Worm (Caenorhabditis elegans) whole organism, L1 larva: ENCODE results near the gene cnp-2.

Experiments
- C04F5.9 ChIP-seq: sonication (generic microtip); optimal IDR thresholded peaks from 2 replicates; lab custom pipeline; 2016; ENCODE audit warnings: missing genetic modification characterization, missing compliant biosample characterization
- C16A3.4 ChIP-seq: fragments of 150-350 bp; optimal IDR thresholded peaks from 2 replicates; lab custom pipeline; 2014; ENCODE audit warnings: missing biosample characterization, missing genetic modification characterization
- F16B12.6 ChIP-seq: fragments of 150-350 bp; optimal IDR thresholded peaks from 2 replicates; lab custom pipeline; 2014; ENCODE audit warnings: missing biosample characterization, missing genetic modification characterization
- Y116A8C.19 ChIP-seq: sonication (generic microtip); optimal IDR thresholded peaks from 2 replicates; lab custom pipeline; 2016; ENCODE audit warnings: missing compliant biosample characterization, missing genetic modification characterization, borderline replicate concordance
- aha-1 ChIP-seq: fragments of 150-350 bp; optimal IDR thresholded peaks from 2 replicates; lab custom pipeline; 2014; ENCODE audit warnings: missing biosample characterization, missing genetic modification characterization
- alr-1 ChIP-seq: fragments of 200-800 bp; sonication (Bioruptor generic); optimal IDR thresholded peaks from 2 replicates; lab custom pipeline; 2018; ENCODE audit warnings: borderline replicate concordance, mild to moderate bottlenecking, missing genetic modification characterization, missing compliant biosample characterization
- blmp-1 ChIP-seq: fragments of 150-350 bp; optimal IDR thresholded peaks from 2 replicates; lab custom pipeline; 2014; ENCODE audit warnings: missing biosample characterization, missing genetic modification characterization
- ceh-63 ChIP-seq: fragments of 200-800 bp; sonication (Bioruptor generic); optimal IDR thresholded peaks from 2 replicates; lab custom pipeline; 2018; ENCODE audit warnings: mild to moderate bottlenecking, missing genetic modification characterization, missing compliant biosample characterization
- ceh-90 ChIP-seq: sonication (generic microtip); optimal IDR thresholded peaks from 2 replicates; lab custom pipeline; 2016; ENCODE audit warnings: missing genetic modification characterization, missing compliant biosample characterization
- dpl-1 ChIP-seq, 3 experiments: fragments of 150-350 bp in 2 of 3; sonication (generic microtip) in 1 of 3; optimal IDR thresholded peaks; 2 replicates each; lab custom pipeline; 2014 to 2017; ENCODE audit warnings: missing biosample characterization in 3 of 3, missing genetic modification characterization in 3 of 3, missing genetic modification reagents in 3 of 3
- dsc-1 ChIP-seq: sonication (generic microtip); optimal IDR thresholded peaks from 2 replicates; lab custom pipeline; 2016; ENCODE audit warnings: mild to moderate bottlenecking, missing genetic modification characterization, missing compliant biosample characterization
- efl-3 ChIP-seq: fragments of 200-800 bp; sonication (Bioruptor generic); optimal IDR thresholded peaks from 2 replicates; lab custom pipeline; 2018; ENCODE audit warnings: mild to moderate bottlenecking, missing genetic modification characterization, missing compliant biosample characterization
- egl-13 ChIP-seq: sonication (generic microtip); optimal IDR thresholded peaks from 2 replicates; lab custom pipeline; 2016; ENCODE audit warnings: missing genotype, missing genetic modification reagents, missing genetic modification characterization, missing compliant biosample characterization
- elt-2 ChIP-seq: sonication (generic microtip); optimal IDR thresholded peaks from 2 replicates; lab custom pipeline; 2016; ENCODE audit warnings: missing genetic modification characterization, mild to moderate bottlenecking, inconsistent platforms, missing compliant biosample characterization, missing genetic modification reagents
- ets-5 ChIP-seq: fragments of 200-800 bp; sonication (Bioruptor generic); IDR thresholded peaks from 2 replicates; pipeline ENCODE4 v1.3.6; 2022; ENCODE audit warnings: missing genetic modification characterization, missing compliant biosample characterization
- fkh-10 ChIP-seq: sonication (generic microtip); optimal IDR thresholded peaks from 2 replicates; lab custom pipeline; 2017; ENCODE audit warnings: missing biosample characterization, missing genetic modification reagents, missing genetic modification characterization
- fkh-4 ChIP-seq: sonication (generic microtip); optimal IDR thresholded peaks from 2 replicates; lab custom pipeline; 2016; ENCODE audit warnings: missing compliant biosample characterization, missing genetic modification characterization, borderline replicate concordance
- fos-1 ChIP-seq: fragments of 150-350 bp; optimal IDR thresholded peaks from 2 replicates; lab custom pipeline; 2014; ENCODE audit warnings: missing biosample characterization, missing genetic modification characterization
- grh-1 ChIP-seq: fragments of 200-800 bp; sonication (Bioruptor generic); IDR thresholded peaks from 2 replicates; pipeline ENCODE4 v1.3.6; 2022; ENCODE audit warnings: missing genetic modification reagents, missing genetic modification characterization, missing compliant biosample characterization
- hlh-17 ChIP-seq: fragments of 200-800 bp; sonication (Bioruptor generic); optimal IDR thresholded peaks from 2 replicates; lab custom pipeline; 2018; ENCODE audit warnings: missing genetic modification characterization, mild to moderate bottlenecking, missing compliant biosample characterization, moderate library complexity, borderline replicate concordance
- hlh-4 ChIP-seq: sonication (generic microtip); optimal IDR thresholded peaks from 2 replicates; lab custom pipeline; 2016; ENCODE audit warnings: mild to moderate bottlenecking, missing genetic modification characterization, missing compliant biosample characterization
- hpl-2 ChIP-seq: fragments of 150-350 bp; optimal IDR thresholded peaks from 2 replicates; lab custom pipeline; 2014; ENCODE audit warnings: missing biosample characterization, missing genetic modification reagents, missing genetic modification characterization
- irx-1 ChIP-seq: sonication (generic microtip); optimal IDR thresholded peaks from 2 replicates; lab custom pipeline; 2016; ENCODE audit warnings: missing genetic modification characterization, missing compliant biosample characterization
- isw-1 ChIP-seq: fragments of 200-800 bp; sonication (Bioruptor generic); IDR thresholded peaks from 2 replicates; pipeline ENCODE4 v1.3.6; 2022; ENCODE audit warnings: missing genetic modification characterization, missing compliant biosample characterization
- jun-1 ChIP-seq: fragments of 150-350 bp; optimal IDR thresholded peaks from 2 replicates; lab custom pipeline; 2014; ENCODE audit warnings: missing biosample characterization, missing genetic modification reagents, missing genetic modification characterization
- lin-13 ChIP-seq: fragments of 150-350 bp; optimal IDR thresholded peaks from 2 replicates; lab custom pipeline; 2014; ENCODE audit warnings: missing biosample characterization, missing genetic modification reagents, missing genetic modification characterization
- lin-35 ChIP-seq, 2 experiments: fragments of 150-350 bp; optimal IDR thresholded peaks; 2 replicates each; lab custom pipeline; 2014; ENCODE audit warnings: missing biosample characterization in 2 of 2, missing genetic modification characterization in 2 of 2, missing genetic modification reagents in 2 of 2
- lir-3 ChIP-seq: sonication (generic microtip); optimal IDR thresholded peaks from 2 replicates; lab custom pipeline; 2016; ENCODE audit warnings: mild to moderate bottlenecking, missing genetic modification characterization, moderate library complexity, missing compliant biosample characterization; ENCODE audit not compliant: poor library complexity
- lsy-2 ChIP-seq, 2 experiments: fragments of 150-350 bp; optimal IDR thresholded peaks; 2 replicates each; lab custom pipeline; 2014; ENCODE audit warnings: missing biosample characterization in 2 of 2, missing genetic modification characterization in 2 of 2
- mep-1 ChIP-seq: fragments of 150-350 bp; optimal IDR thresholded peaks from 2 replicates; lab custom pipeline; 2014; ENCODE audit warnings: missing biosample characterization, missing genetic modification characterization
- nhr-12 ChIP-seq: sonication (generic microtip); optimal IDR thresholded peaks from 2 replicates; lab custom pipeline; 2017; ENCODE audit warnings: missing biosample characterization, missing genetic modification characterization
- nhr-20 ChIP-seq: sonication (generic microtip); optimal IDR thresholded peaks from 2 replicates; lab custom pipeline; 2016; ENCODE audit warnings: mild to moderate bottlenecking, missing genetic modification characterization, missing compliant biosample characterization
- nhr-237 ChIP-seq: fragments of 150-350 bp; optimal IDR thresholded peaks from 2 replicates; lab custom pipeline; 2014; ENCODE audit warnings: missing biosample characterization, missing genetic modification characterization
- nhr-28 ChIP-seq: fragments of 150-350 bp; optimal IDR thresholded peaks from 2 replicates; lab custom pipeline; 2014; ENCODE audit warnings: missing biosample characterization, missing genetic modification characterization
- nhr-76 ChIP-seq: sonication (generic microtip); optimal IDR thresholded peaks from 2 replicates; lab custom pipeline; 2017; ENCODE audit warnings: missing biosample characterization, missing genetic modification characterization
- nhr-84 ChIP-seq: sonication (generic microtip); optimal IDR thresholded peaks from 2 replicates; lab custom pipeline; 2017; ENCODE audit warnings: missing biosample characterization, missing genetic modification characterization
- nhr-90 ChIP-seq: sonication (generic microtip); optimal IDR thresholded peaks from 2 replicates; lab custom pipeline; 2016; ENCODE audit warnings: mild to moderate bottlenecking, missing genetic modification characterization, missing compliant biosample characterization; ENCODE audit not compliant: poor library complexity
- pag-3 ChIP-seq: sonication (generic microtip); optimal IDR thresholded peaks from 2 replicates; lab custom pipeline; 2017; ENCODE audit warnings: missing genetic modification characterization, mild to moderate bottlenecking, missing compliant biosample characterization, antibody characterized with exemption, borderline replicate concordance; ENCODE audit not compliant: insufficient read depth
- pax-3 ChIP-seq: fragments of 200-800 bp; sonication (Bioruptor generic); optimal IDR thresholded peaks from 2 replicates; lab custom pipeline; 2018; ENCODE audit warnings: mild to moderate bottlenecking, missing genetic modification characterization, moderate library complexity, missing compliant biosample characterization
- snpc-4 ChIP-seq: fragments of 150-350 bp; optimal IDR thresholded peaks from 2 replicates; lab custom pipeline; 2014; ENCODE audit warnings: missing biosample characterization, missing genetic modification characterization
- snu-23 ChIP-seq: sonication (generic microtip); optimal IDR thresholded peaks from 2 replicates; lab custom pipeline; 2016; ENCODE audit warnings: missing genetic modification characterization, missing compliant biosample characterization
- sox-4 ChIP-seq: sonication (generic microtip); optimal IDR thresholded peaks from 2 replicates; lab custom pipeline; 2016; ENCODE audit warnings: missing genetic modification characterization, missing compliant biosample characterization
- sup-37 ChIP-seq: fragments of 200-800 bp; sonication (Bioruptor generic); optimal IDR thresholded peaks from 2 replicates; lab custom pipeline; 2018; ENCODE audit warnings: mild to moderate bottlenecking, missing genetic modification characterization, missing compliant biosample characterization
- tbx-2 ChIP-seq: sonication (generic microtip); optimal IDR thresholded peaks from 2 replicates; lab custom pipeline; 2016; ENCODE audit warnings: missing genetic modification characterization, missing compliant biosample characterization
- tlp-1 ChIP-seq: fragments of 150-350 bp; optimal IDR thresholded peaks from 2 replicates; lab custom pipeline; 2014; ENCODE audit warnings: missing biosample characterization, missing genetic modification characterization
- unc-130 ChIP-seq: fragments of 150-350 bp; optimal IDR thresholded peaks from 2 replicates; lab custom pipeline; 2017; ENCODE audit warnings: missing biosample characterization, missing genetic modification characterization, inconsistent platforms
- unc-30 ChIP-seq: sonication (generic microtip); optimal IDR thresholded peaks from 2 replicates; lab custom pipeline; 2017; ENCODE audit warnings: missing biosample characterization, missing genetic modification characterization
- unc-86 ChIP-seq: sonication (generic microtip); optimal IDR thresholded peaks from 2 replicates; lab custom pipeline; 2016; ENCODE audit warnings: missing genetic modification characterization, missing compliant biosample characterization
- unc-98 ChIP-seq: fragments of 200-800 bp; sonication (Bioruptor generic); IDR thresholded peaks from 2 replicates; pipeline ENCODE4 v1.3.6; 2022; ENCODE audit warnings: missing genetic modification characterization, missing compliant biosample characterization
- xbp-1 ChIP-seq: sonication (generic microtip); optimal IDR thresholded peaks from 2 replicates; lab custom pipeline; 2016; ENCODE audit warnings: missing genetic modification characterization, missing compliant biosample characterization
- ztf-4 ChIP-seq: fragments of 150-350 bp; optimal IDR thresholded peaks from 2 replicates; lab custom pipeline; 2014; ENCODE audit warnings: missing biosample characterization, missing genetic modification characterization

The cnp-2 gene

ce11 chrII:12738284-12739201, 22.1 kb upstream of the cnp-2 start, which contains the start of gene pisy-1:
Gene pisy-1 (minus strand): TSS chrII:12738334.
- TF ChIP-seq nhr-90, result no peak
- TF ChIP-seq nhr-237 (tag; lab: Kevin White, UChicago), result no peak
- no peak for TF ChIP-seq jun-1
- TF ChIP-seq dsc-1 (tag; lab: Kevin White, UChicago), result peak; percentile 9
- TF ChIP-seq nhr-84 (tag; lab: Kevin White, UChicago), result no peak
- TF ChIP-seq xbp-1, result peak; percentile 60
- TF ChIP-seq nhr-76 (tag; lab: Kevin White, UChicago), result no peak
- peak; percentile 70 for TF ChIP-seq unc-130 (tag; lab: Kevin White, UChicago)
- no peak for TF ChIP-seq ztf-4 (tag; lab: Kevin White, UChicago)
- TF ChIP-seq ceh-90 (tag; lab: Kevin White, UChicago), result no peak
- TF ChIP-seq hlh-4 (tag; lab: Kevin White, UChicago), result no peak
- no peak for TF ChIP-seq Y116A8C.19 (tag; lab: Kevin White, UChicago)
- peak; percentile 14 for TF ChIP-seq nhr-20 (tag; lab: Kevin White, UChicago)
- no peak for TF ChIP-seq egl-13 (tag; lab: Kevin White, UChicago)
- TF ChIP-seq hpl-2 (GFP tag; lab: Kevin White, UChicago), result no peak
- TF ChIP-seq fos-1, result no peak
- peak; percentile 45 for TF ChIP-seq tbx-2 (tag; lab: Kevin White, UChicago)
- TF ChIP-seq dpl-1 (GFP tag; optimal IDR thresholded peaks at IDR 0.05; lab: Kevin White, UChicago), result peak; percentile 77 to 90 (median 81)
- TF ChIP-seq nhr-28 (tag; lab: Kevin White, UChicago), result no peak
- no peak for TF ChIP-seq sup-37
- no peak for TF ChIP-seq elt-2 (tag; lab: Kevin White, UChicago)
- no peak for TF ChIP-seq unc-30 (tag; lab: Kevin White, UChicago)
- no peak for TF ChIP-seq pax-3
- no peak for TF ChIP-seq nhr-12 (tag; lab: Kevin White, UChicago)
- TF ChIP-seq alr-1 (tag; lab: Kevin White, UChicago), result no peak
- no peak for TF ChIP-seq lir-3 (tag; lab: Kevin White, UChicago)
- peak; percentile 6; the same call in 1 of the 2 replicates for TF ChIP-seq isw-1 (GFP tag; lab: Robert Waterston, UW)
- no peak for TF ChIP-seq irx-1 (tag; lab: Kevin White, UChicago)
- no peak for TF ChIP-seq ets-5 (GFP tag; lab: Robert Waterston, UW)
- TF ChIP-seq lsy-2 (tag; optimal IDR thresholded peaks at IDR 0.05; lab: Kevin White, UChicago), result peak; percentile 55 to 80
- no peak for TF ChIP-seq fkh-10 (GFP tag; lab: Kevin White, UChicago)
- no peak for TF ChIP-seq ceh-63 (GFP tag; lab: Kevin White, UChicago)
- no peak for TF ChIP-seq pag-3 (tag; lab: Kevin White, UChicago)
- TF ChIP-seq aha-1 (tag; lab: Kevin White, UChicago), result no peak
- peak; percentile 67 for TF ChIP-seq snu-23
- TF ChIP-seq tlp-1, result no peak
- TF ChIP-seq snpc-4, result peak; percentile 53
- no peak for TF ChIP-seq fkh-4 (tag; lab: Kevin White, UChicago)
- peak; percentile 32 for TF ChIP-seq F16B12.6 (tag; lab: Kevin White, UChicago)
- no peak for TF ChIP-seq hlh-17 (GFP tag; lab: Kevin White, UChicago)
- TF ChIP-seq C16A3.4 (tag; lab: Kevin White, UChicago), result peak; percentile 37
- no peak for TF ChIP-seq mep-1 (tag; lab: Kevin White, UChicago)
- peak; percentile 32 for TF ChIP-seq lin-13
- no peak for TF ChIP-seq blmp-1 (tag; lab: Kevin White, UChicago)
- no peak for TF ChIP-seq grh-1 (GFP tag; lab: Robert Waterston, UW)
- peak; percentile 89 to 94 for TF ChIP-seq lin-35 (GFP tag; optimal IDR thresholded peaks at IDR 0.05; lab: Kevin White, UChicago)
- TF ChIP-seq unc-98 (GFP tag; lab: Robert Waterston, UW), result no peak
- no peak for TF ChIP-seq unc-86 (tag; lab: Kevin White, UChicago)
- TF ChIP-seq C04F5.9 (tag; lab: Kevin White, UChicago), result no peak
- TF ChIP-seq efl-3, result no peak
- no peak for TF ChIP-seq sox-4 (tag; lab: Kevin White, UChicago)
